Fruit fly (Drosophila melanogaster): Measurements from ENCODE around the gene Vha68-2.

Vha68-2 gene

DNA sequence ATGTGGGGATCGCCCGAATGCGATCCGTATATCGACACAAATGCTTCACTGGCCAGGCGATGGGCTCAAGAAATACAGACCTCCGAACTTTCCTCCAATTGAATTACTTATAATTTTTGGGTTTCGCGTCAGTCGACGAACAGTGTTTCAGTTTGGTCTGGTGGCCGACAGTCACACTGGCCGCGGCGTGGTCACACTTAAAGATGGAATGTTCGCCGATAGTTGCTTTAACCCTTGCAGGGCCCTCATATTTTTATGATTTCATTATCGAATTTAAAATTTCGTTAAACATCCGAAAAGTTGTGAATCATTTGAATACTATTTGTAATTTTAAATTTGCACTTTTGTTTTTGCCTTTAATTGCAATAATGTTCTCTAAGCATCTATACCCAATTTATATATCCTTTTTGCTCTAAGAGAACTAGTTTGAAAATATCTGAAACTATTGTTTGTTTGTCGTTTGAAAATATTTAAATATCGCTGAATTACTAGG is 44.9 kb downstream of the Vha68-2 start, which contains the start of gene Ube4B (continued):
- TF ChIP-seq CG10669 (GFP tag; optimal IDR thresholded peaks at IDR 0.05) (no peak), salr (GFP tag; optimal IDR thresholded peaks at IDR 0.05) (peak in 1 of 2 experiments; percentile 12), acj6 (GFP tag; optimal IDR thresholded peaks at IDR 0.05) (no peak), svp (GFP tag) (peak; percentile 90), CG8119 (GFP tag; IDR thresholded peaks at IDR 0.05) (peak; percentile 25; the same call in 1 of the 3 replicates), CG6792 (GFP tag; optimal IDR thresholded peaks at IDR 0.05) (no peak), topi (GFP tag; optimal IDR thresholded peaks at IDR 0.05) (peak; percentile 43), CG10631 (GFP tag; optimal IDR thresholded peaks at IDR 0.05) (no peak), CG4318 (GFP tag; optimal IDR thresholded peaks at IDR 0.05) (no peak), eg (GFP tag; IDR thresholded peaks at IDR 0.05) (peak; percentile 76), CG8319 (GFP tag; optimal IDR thresholded peaks at IDR 0.05) (no peak), Ets21C (GFP tag; optimal IDR thresholded peaks at IDR 0.05) (no peak), Smox (GFP tag; optimal IDR thresholded peaks at IDR 0.05) (no peak)

DNA sequence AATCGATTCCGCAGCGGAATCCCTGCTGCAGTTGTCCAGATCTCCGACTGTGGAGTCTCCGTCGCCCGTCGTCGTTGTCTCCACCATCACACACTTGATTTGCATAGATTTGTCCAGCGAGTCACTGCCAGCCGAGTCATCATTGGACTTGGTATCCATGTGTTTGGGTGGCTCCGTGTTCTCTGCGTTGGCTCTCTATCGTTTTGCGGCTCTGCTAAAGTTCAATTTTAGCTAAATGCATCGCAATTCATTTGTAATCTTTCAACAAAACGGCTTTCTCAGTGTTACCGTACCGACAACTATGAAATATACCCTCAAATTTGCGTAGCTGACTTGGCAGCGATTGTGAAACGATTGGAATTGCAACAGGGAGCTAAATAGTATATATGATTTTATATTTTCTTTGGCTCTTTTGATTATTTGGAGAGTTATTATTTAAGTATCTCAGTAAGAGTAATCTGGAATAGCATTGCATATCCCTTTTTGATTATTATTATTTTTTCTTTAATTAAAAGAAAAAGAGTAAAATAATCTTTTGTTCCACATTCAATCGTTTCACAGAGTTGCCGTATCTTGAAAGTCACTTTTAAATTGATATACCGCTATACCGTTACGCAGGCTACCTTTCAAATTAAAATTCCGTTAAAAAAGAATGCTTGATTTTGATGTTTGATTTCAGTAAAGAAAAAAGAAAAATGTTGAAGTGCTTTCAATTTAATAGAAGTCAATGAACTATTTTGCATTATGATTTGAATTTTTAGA is 47.1 kb downstream of the Vha68-2 start, which contains the start of gene CG9933:
CG9933 (minus strand) TSS at position 293 of the 762 bp plus-strand sequence.
- TF ChIP-seq Smox (GFP tag; optimal IDR thresholded peaks at IDR 0.05) (no peak), Lpt (GFP tag; optimal IDR thresholded peaks at IDR 0.05) (no peak), CG11902 (GFP tag; optimal IDR thresholded peaks at IDR 0.05) (no peak)

Data from whole organism, prepupa.